Worm (Caenorhabditis elegans) whole organism, L1 larva: ENCODE results near the gene F46F5.14.

Experiments
- Y116A8C.19 ChIP-seq: sonication (generic microtip); optimal IDR thresholded peaks from 2 replicates; lab custom pipeline; 2016; ENCODE audit warnings: missing compliant biosample characterization, missing genetic modification characterization, borderline replicate concordance
- ceh-82 ChIP-seq, 3 experiments: fragments of 150-350 bp in 1 of 3; sonication (generic microtip) in 2 of 3; optimal IDR thresholded peaks; 2 replicates each; lab custom pipeline; 2014 to 2017; ENCODE audit warnings: missing biosample characterization in 3 of 3, missing genetic modification characterization in 3 of 3
- ces-1 ChIP-seq: fragments of 150-350 bp; optimal IDR thresholded peaks from 2 replicates; lab custom pipeline; 2014; ENCODE audit warnings: missing biosample characterization, missing genetic modification reagents, missing genetic modification characterization
- mef-2 ChIP-seq: fragments of 150-350 bp; optimal IDR thresholded peaks from 2 replicates; lab custom pipeline; 2014; ENCODE audit warnings: missing biosample characterization, missing genetic modification characterization
- nhr-11 ChIP-seq: fragments of 150-350 bp; optimal IDR thresholded peaks from 2 replicates; lab custom pipeline; 2014; ENCODE audit warnings: missing biosample characterization, missing genetic modification characterization
- nhr-12 ChIP-seq: sonication (generic microtip); optimal IDR thresholded peaks from 2 replicates; lab custom pipeline; 2017; ENCODE audit warnings: missing biosample characterization, missing genetic modification characterization
- nhr-237 ChIP-seq: fragments of 150-350 bp; optimal IDR thresholded peaks from 2 replicates; lab custom pipeline; 2014; ENCODE audit warnings: missing biosample characterization, missing genetic modification characterization
- nhr-76 ChIP-seq: sonication (generic microtip); optimal IDR thresholded peaks from 2 replicates; lab custom pipeline; 2017; ENCODE audit warnings: missing biosample characterization, missing genetic modification characterization
- tbx-2 ChIP-seq: sonication (generic microtip); optimal IDR thresholded peaks from 2 replicates; lab custom pipeline; 2016; ENCODE audit warnings: missing genetic modification characterization, missing compliant biosample characterization
- unc-130 ChIP-seq: fragments of 150-350 bp; optimal IDR thresholded peaks from 2 replicates; lab custom pipeline; 2017; ENCODE audit warnings: missing biosample characterization, missing genetic modification characterization, inconsistent platforms
- unc-62 ChIP-seq: fragments of 150-350 bp; optimal IDR thresholded peaks from 2 replicates; lab custom pipeline; 2014; ENCODE audit warnings: missing biosample characterization, missing genetic modification reagents, missing genetic modification characterization
- unc-86 ChIP-seq: sonication (generic microtip); optimal IDR thresholded peaks from 2 replicates; lab custom pipeline; 2016; ENCODE audit warnings: missing genetic modification characterization, missing compliant biosample characterization
- zag-1 ChIP-seq: fragments of 150-350 bp; optimal IDR thresholded peaks from 2 replicates; lab custom pipeline; 2014; ENCODE audit warnings: missing biosample characterization, missing genetic modification characterization
- ztf-4 ChIP-seq: fragments of 150-350 bp; optimal IDR thresholded peaks from 2 replicates; lab custom pipeline; 2014; ENCODE audit warnings: missing biosample characterization, missing genetic modification characterization

ce11 chrII:788139-788538 is 11.7 kb upstream of the F46F5.14 start, which contains the start of gene F46F5.15:
- TF ChIP-seq nhr-12 (no peak), nhr-237 (tag; lab: Kevin White, UChicago) (no peak), unc-86 (tag; lab: Kevin White, UChicago) (no peak), nhr-11 (tag; lab: Kevin White, UChicago) (no peak), ceh-82 (tag; optimal IDR thresholded peaks at IDR 0.05; lab: Kevin White, UChicago) (no peak), ztf-4 (tag; lab: Kevin White, UChicago) (no peak), unc-130 (tag; lab: Kevin White, UChicago) (no peak), unc-62 (GFP tag; lab: Kevin White, UChicago) (no peak), ces-1 (no peak), nhr-76 (tag; lab: Kevin White, UChicago) (no peak), tbx-2 (no peak), Y116A8C.19 (no peak), mef-2 (no peak), zag-1 (no peak)
